Fruit fly (Drosophila melanogaster) whole organism, wandering third instar larva: ENCODE measurements around the gene CG16826.

Experiments used
- Myc ChIP-seq: fragments of >200 bp; optimal IDR thresholded peaks from 2 replicates; lab custom pipeline; 2017
- ey ChIP-seq: fragments of 200-800 bp; sonication (Bioruptor generic); optimal IDR thresholded peaks from 2 replicates; lab custom pipeline; 2016; ENCODE audit warnings: missing biosample characterization, missing genetic modification characterization
- usp ChIP-seq: fragments of >200 bp; optimal IDR thresholded peaks from 2 replicates; lab custom pipeline; 2017; ENCODE audit warnings: missing biosample characterization, missing genetic modification characterization

DNA sequence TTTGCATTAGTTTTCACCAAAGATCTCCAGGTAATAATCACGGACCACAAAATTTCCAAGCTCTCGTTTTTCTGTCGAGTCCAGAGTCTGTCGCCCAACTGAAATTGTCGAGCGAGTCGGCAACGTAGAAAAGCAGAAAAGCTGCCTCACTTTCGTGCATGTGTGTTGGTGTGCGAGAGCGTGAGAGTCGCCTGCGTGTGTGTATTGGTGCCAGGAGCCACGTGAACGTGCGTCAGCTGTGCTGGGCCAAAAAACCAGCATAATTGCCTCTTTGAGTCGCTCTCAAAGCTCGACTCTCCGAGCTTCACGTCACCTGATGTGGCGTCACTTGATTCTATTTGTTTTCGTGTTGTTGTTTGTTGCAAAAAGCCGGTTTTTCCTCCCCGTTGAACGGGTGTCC is 16.6 kb upstream of the CG16826 start, which contains the start of gene hbt:
- TF ChIP-seq ey (GFP tag; lab: Kevin White, UChicago) (no peak), Myc (lab: Kevin White, UChicago) (no peak), usp (GFP tag; lab: Kevin White, UChicago) (no peak)
